Fruit fly (Drosophila melanogaster) whole organism, embryonic: ENCODE measurements around the gene Exn.

ENCODE experiments used
- ATbp ChIP-seq: fragments of 200-800 bp; sonication (Bioruptor generic); optimal IDR thresholded peaks from 2 replicates; lab custom pipeline; 2017; ENCODE audit warnings: missing biosample characterization, mild to moderate bottlenecking, missing genetic modification characterization, missing genetic modification reagents
- Atf6 ChIP-seq: fragments of 200-800 bp; sonication (Bioruptor generic); IDR thresholded peaks from 2 replicates; pipeline ENCODE4 v1.3.6; 2022; ENCODE audit warnings: missing biosample characterization, missing genetic modification characterization
- BtbVII ChIP-seq: fragments of 200-800 bp; sonication (Bioruptor generic); optimal IDR thresholded peaks from 3 replicates; lab custom pipeline; 2017; ENCODE audit warnings: missing biosample characterization, mild to moderate bottlenecking, missing genetic modification characterization
- CG12104 ChIP-seq: fragments of 200-800 bp; sonication (Bioruptor generic); optimal IDR thresholded peaks from 3 replicates; lab custom pipeline; 2016; ENCODE audit warnings: missing biosample characterization, missing genetic modification characterization
- CG12942 ChIP-seq: fragments of 200-800 bp; sonication (Bioruptor generic); optimal IDR thresholded peaks from 3 replicates; lab custom pipeline; 2016; ENCODE audit warnings: missing biosample characterization, missing genetic modification characterization
- CG17385 ChIP-seq: fragments of 200-800 bp; sonication (Bioruptor generic); optimal IDR thresholded peaks from 3 replicates; lab custom pipeline; 2018; ENCODE audit warnings: missing biosample characterization, mild to moderate bottlenecking, missing genetic modification characterization
- CG17612 ChIP-seq: fragments of 200-800 bp; sonication (Bioruptor generic); IDR thresholded peaks from 2 replicates; pipeline ENCODE4 v1.3.6; 2022; ENCODE audit warnings: missing biosample characterization, missing genetic modification characterization
- CG18619 ChIP-seq: fragments of 200-800 bp; sonication (Bioruptor generic); optimal IDR thresholded peaks from 3 replicates; lab custom pipeline; 2017; ENCODE audit warnings: missing biosample characterization, mild to moderate bottlenecking, missing genetic modification characterization
- CG2889 ChIP-seq: fragments of 200-800 bp; sonication (Bioruptor generic); IDR thresholded peaks from 3 replicates; pipeline ENCODE4 v1.3.6; 2022; ENCODE audit warnings: missing biosample characterization, missing genetic modification characterization
- CG32772 ChIP-seq: fragments of 200-800 bp; sonication (Bioruptor generic); IDR thresholded peaks from 2 replicates; pipeline ENCODE4 v1.3.6; 2022; ENCODE audit warnings: missing biosample characterization, missing genetic modification characterization
- CG33213 ChIP-seq: fragments of 200-800 bp; sonication (Bioruptor generic); optimal IDR thresholded peaks from 3 replicates; lab custom pipeline; 2016; ENCODE audit warnings: missing biosample characterization, missing genetic modification characterization
- CG33557 ChIP-seq: fragments of 200-800 bp; sonication (Bioruptor generic); optimal IDR thresholded peaks from 2 replicates; lab custom pipeline; 2019; ENCODE audit warnings: missing biosample characterization, mild to moderate bottlenecking, missing genetic modification characterization, moderate library complexity
- CG7372 ChIP-seq: fragments of 200-800 bp; sonication (Bioruptor generic); IDR thresholded peaks from 2 replicates; pipeline ENCODE4 v1.3.6; 2022; ENCODE audit warnings: missing biosample characterization, missing genetic modification characterization
- CHES-1-like ChIP-seq: fragments of 200-800 bp; sonication (Bioruptor generic); optimal IDR thresholded peaks from 2 replicates; lab custom pipeline; 2016; ENCODE audit warnings: missing biosample characterization, missing genetic modification characterization
- CkIIα-i1 ChIP-seq: fragments of 200-800 bp; sonication (Bioruptor generic); IDR thresholded peaks from 2 replicates; pipeline ENCODE4 v1.3.6; 2022; ENCODE audit warnings: missing biosample characterization, missing genetic modification characterization
- Dfd ChIP-seq, 2 experiments: fragments of >200 bp; optimal IDR thresholded peaks; 2 replicates each; lab custom pipeline; 2017; ENCODE audit warnings: missing biosample characterization in 2 of 2, missing genetic modification characterization in 2 of 2
- Gug ChIP-seq: fragments of 200-800 bp; sonication (Bioruptor generic); IDR thresholded peaks from 4 replicates; pipeline ENCODE4 v1.3.6; 2022; ENCODE audit warnings: missing biosample characterization, missing genetic modification characterization
- Myb ChIP-seq: fragments of 200-800 bp; sonication (Bioruptor generic); optimal IDR thresholded peaks from 2 replicates; lab custom pipeline; 2016; ENCODE audit warnings: missing biosample characterization, missing genetic modification characterization
- Neu2 ChIP-seq: fragments of 200-800 bp; sonication (Bioruptor generic); optimal IDR thresholded peaks from 3 replicates; lab custom pipeline; 2016; ENCODE audit warnings: missing biosample characterization, missing genetic modification characterization, borderline replicate concordance
- Sin3A ChIP-seq: fragments of >200 bp; optimal IDR thresholded peaks from 2 replicates; lab custom pipeline; 2018
- Sox100B ChIP-seq: fragments of 200-800 bp; sonication (Bioruptor generic); optimal IDR thresholded peaks from 3 replicates; lab custom pipeline; 2018; ENCODE audit warnings: missing biosample characterization, mild to moderate bottlenecking, missing genetic modification characterization
- Sry-δ ChIP-seq: fragments of 200-800 bp; sonication (Bioruptor generic); optimal IDR thresholded peaks from 2 replicates; lab custom pipeline; 2016; ENCODE audit warnings: missing biosample characterization, missing genetic modification characterization
- Trl ChIP-seq, 3 experiments: fragments of >200 bp in 2 of 3; fragments of 200-800 bp in 1 of 3; sonication (Bioruptor generic) in 1 of 3; optimal IDR thresholded peaks; 2 replicates in 1 of 3; 3 replicates in 2 of 3; lab custom pipeline; 2016 to 2017; ENCODE audit warnings: missing biosample characterization in 1 of 3, missing genetic modification characterization in 1 of 3
- YL-1 ChIP-seq: fragments of 200-800 bp; sonication (Bioruptor generic); optimal IDR thresholded peaks from 3 replicates; lab custom pipeline; 2017; ENCODE audit warnings: missing biosample characterization, mild to moderate bottlenecking, missing genetic modification characterization
- ap ChIP-seq: fragments of 200-800 bp; sonication (Bioruptor generic); IDR thresholded peaks from 2 replicates; pipeline ENCODE4 v1.3.6; 2022; ENCODE audit warnings: missing biosample characterization, missing genetic modification characterization
- ara ChIP-seq: fragments of 200-800 bp; sonication (Bioruptor generic); IDR thresholded peaks from 2 replicates; pipeline ENCODE4 v1.3.6; 2022; ENCODE audit warnings: missing biosample characterization, missing genetic modification characterization
- bab2 ChIP-seq: fragments of 200-800 bp; sonication (Bioruptor generic); optimal IDR thresholded peaks from 2 replicates; lab custom pipeline; 2016; ENCODE audit warnings: missing biosample characterization, missing genetic modification characterization
- bigmax ChIP-seq: fragments of 200-800 bp; sonication (Bioruptor generic); optimal IDR thresholded peaks from 2 replicates; lab custom pipeline; 2018; ENCODE audit warnings: missing biosample characterization, mild to moderate bottlenecking, missing genetic modification characterization
- btn ChIP-seq: fragments of 200-800 bp; sonication (Bioruptor generic); optimal IDR thresholded peaks from 2 replicates; lab custom pipeline; 2016; ENCODE audit warnings: missing biosample characterization, missing genetic modification characterization
- ci ChIP-seq: fragments of 200-800 bp; sonication (Bioruptor generic); IDR thresholded peaks from 3 replicates; pipeline ENCODE4 v1.3.6; 2022; ENCODE audit warnings: missing biosample characterization, missing genetic modification characterization
- da ChIP-seq: fragments of 200-800 bp; sonication (Bioruptor generic); optimal IDR thresholded peaks from 2 replicates; lab custom pipeline; 2016; ENCODE audit warnings: missing biosample characterization, missing genetic modification characterization
- dmrt11E ChIP-seq: fragments of 200-800 bp; sonication (Bioruptor generic); optimal IDR thresholded peaks from 3 replicates; lab custom pipeline; 2018; ENCODE audit warnings: missing biosample characterization, mild to moderate bottlenecking, missing genetic modification characterization, moderate library complexity
- eyg ChIP-seq: fragments of 200-800 bp; sonication (Bioruptor generic); optimal IDR thresholded peaks from 3 replicates; lab custom pipeline; 2016; ENCODE audit warnings: missing biosample characterization, missing genetic modification characterization
- fru ChIP-seq: fragments of >200 bp; optimal IDR thresholded peaks from 2 replicates; lab custom pipeline; 2017
- hkb ChIP-seq, 2 experiments: fragments of 200-800 bp in 1 of 2; fragments of >200 bp in 1 of 2; sonication (Bioruptor generic) in 1 of 2; IDR thresholded peaks in 1 of 2; optimal IDR thresholded peaks in 1 of 2; 2 replicates each; pipeline versions ENCODE4 v1.3.6 to Lab custom; 2017 to 2022; ENCODE audit warnings: missing biosample characterization in 1 of 2, missing genetic modification characterization in 1 of 2
- knrl ChIP-seq: fragments of 200-800 bp; sonication (Bioruptor generic); IDR thresholded peaks from 3 replicates; pipeline ENCODE4 v1.3.6; 2022; ENCODE audit warnings: missing biosample characterization, missing genetic modification characterization; ENCODE audit not compliant: partially characterized antibody
- odd ChIP-seq: fragments of 200-800 bp; sonication (Bioruptor generic); optimal IDR thresholded peaks from 2 replicates; lab custom pipeline; 2017; ENCODE audit warnings: missing biosample characterization, mild to moderate bottlenecking, missing genetic modification characterization
- pzg ChIP-seq: fragments of 200-800 bp; sonication (Bioruptor generic); optimal IDR thresholded peaks from 3 replicates; lab custom pipeline; 2018; ENCODE audit warnings: missing biosample characterization, mild to moderate bottlenecking, missing genetic modification characterization, moderate library complexity
- ro ChIP-seq: fragments of 200-800 bp; sonication (Bioruptor generic); IDR thresholded peaks from 2 replicates; pipeline ENCODE4 v1.3.6; 2022; ENCODE audit warnings: missing biosample characterization, missing genetic modification characterization
- row ChIP-seq: fragments of 200-800 bp; sonication (Bioruptor generic); IDR thresholded peaks from 3 replicates; pipeline ENCODE4 v1.3.6; 2022; ENCODE audit warnings: missing biosample characterization, missing genetic modification characterization
- shn ChIP-seq: fragments of 200-800 bp; sonication (Bioruptor generic); optimal IDR thresholded peaks from 3 replicates; lab custom pipeline; 2016; ENCODE audit warnings: missing biosample characterization, missing genetic modification characterization
- sim ChIP-seq: fragments of 200-800 bp; sonication (Bioruptor generic); IDR thresholded peaks from 2 replicates; pipeline ENCODE4 v1.3.6; 2022; ENCODE audit warnings: missing biosample characterization, missing genetic modification characterization
- slou ChIP-seq: fragments of 200-800 bp; sonication (Bioruptor generic); optimal IDR thresholded peaks from 3 replicates; lab custom pipeline; 2016; ENCODE audit warnings: missing biosample characterization, missing genetic modification characterization
- so ChIP-seq: fragments of 200-800 bp; sonication (Bioruptor generic); IDR thresholded peaks from 3 replicates; pipeline ENCODE4 v1.3.6; 2022; ENCODE audit warnings: missing biosample characterization, missing genetic modification characterization
- sob ChIP-seq: fragments of 200-800 bp; sonication (Bioruptor generic); IDR thresholded peaks from 2 replicates; pipeline ENCODE4 v1.3.6; 2022; ENCODE audit warnings: missing biosample characterization, missing genetic modification characterization
- sr ChIP-seq: fragments of 200-800 bp; sonication (Bioruptor generic); IDR thresholded peaks from 3 replicates; pipeline ENCODE4 v1.3.6; 2022; ENCODE audit warnings: missing biosample characterization, missing genetic modification characterization
- tap ChIP-seq: fragments of 200-800 bp; optimal IDR thresholded peaks from 3 replicates; lab custom pipeline; 2019; ENCODE audit warnings: missing biosample characterization, mild to moderate bottlenecking, missing genetic modification characterization, moderate library complexity
- wor ChIP-seq: fragments of 200-800 bp; sonication (Bioruptor generic); IDR thresholded peaks from 2 replicates; pipeline ENCODE4 v1.3.6; 2022; ENCODE audit warnings: missing biosample characterization, missing genetic modification characterization
- zf30C ChIP-seq: fragments of 200-800 bp; sonication (Bioruptor generic); optimal IDR thresholded peaks from 3 replicates; lab custom pipeline; 2018; ENCODE audit warnings: missing biosample characterization, mild to moderate bottlenecking, missing genetic modification characterization
- zfh1 ChIP-seq: fragments of 200-800 bp; sonication (Bioruptor generic); IDR thresholded peaks from 3 replicates; pipeline ENCODE4 v1.3.6; 2022; ENCODE audit warnings: missing biosample characterization, missing genetic modification characterization

Gene Exn

dm6 chr3L:17012017-17012719 lies 42.4 kb downstream of the Exn start, which contains the start of gene CG3764 (continued):
- TF ChIP-seq Trl (optimal IDR thresholded peaks at IDR 0.05; lab: Kevin White, UChicago) (peak; percentile 79 to 95), Trl (GFP tag; optimal IDR thresholded peaks at IDR 0.05; lab: Kevin White, UChicago) (peak; percentile 79), CG18619 (peak; percentile 77), ro (no peak), Sox100B (no peak), hkb (optimal IDR thresholded peaks at IDR 0.05; lab: Kevin White, UChicago) (no peak), hkb (GFP tag; IDR thresholded peaks at IDR 0.05; lab: Robert Waterston, UW) (peak; percentile 70), sr (GFP tag; lab: Robert Waterston, UW) (peak; percentile 65; the same call in 1 of the 3 replicates), dmrt11E (peak; percentile 44), CG33213 (GFP tag; lab: Kevin White, UChicago) (peak; percentile 92), CG12942 (GFP tag; lab: Kevin White, UChicago) (peak; percentile 71), ara (GFP tag; lab: Robert Waterston, UW) (peak; percentile 73), CG12104 (peak; percentile 74), bigmax (GFP tag; lab: Kevin White, UChicago) (peak; percentile 70), Gug (GFP tag; lab: Robert Waterston, UW) (0 out of 4 replicates have a peak, but pooled peaks have one; percentile 10), Atf6 (0 out of 2 replicates have a peak, but pooled peaks have one; percentile 53), bab2 (GFP tag; lab: Kevin White, UChicago) (peak; percentile 66), sob (GFP tag; lab: Robert Waterston, UW) (peak; percentile 79), BtbVII (GFP tag; lab: Kevin White, UChicago) (peak; percentile 81), slou (GFP tag; lab: Kevin White, UChicago) (no peak), shn (GFP tag; lab: Kevin White, UChicago) (peak; percentile 60), zfh1 (GFP tag; lab: Robert Waterston, UW) (peak; percentile 66), Dfd (GFP tag; optimal IDR thresholded peaks at IDR 0.05; lab: Kevin White, UChicago) (no peak), da (GFP tag; lab: Kevin White, UChicago) (peak; percentile 72), Sin3A (peak; percentile 43), CG33557 (peak; percentile 82), zf30C (GFP tag; lab: Kevin White, UChicago) (no peak), YL-1 (GFP tag; lab: Kevin White, UChicago) (peak; percentile 96), sim (GFP tag; lab: Robert Waterston, UW) (no peak), CG17612 (0 out of 2 replicates have a peak, but pooled peaks have one; percentile 17), CG7372 (peak; percentile 31; the same call in 1 of the 2 replicates), CHES-1-like (GFP tag; lab: Kevin White, UChicago) (peak; percentile 92), CG32772 (no peak), btn (GFP tag; lab: Kevin White, UChicago) (peak; percentile 77), CkIIα-i1 (GFP tag; lab: Robert Waterston, UW) (no peak), CG2889 (GFP tag; lab: Robert Waterston, UW) (no peak), eyg (GFP tag; lab: Kevin White, UChicago) (peak; percentile 80), ATbp (GFP tag; lab: Kevin White, UChicago) (peak; percentile 91), Neu2 (GFP tag; lab: Kevin White, UChicago) (no peak), Sry-δ (GFP tag; lab: Kevin White, UChicago) (peak; percentile 64), knrl (GFP tag; lab: Robert Waterston, UW) (peak; percentile 31; the same call in 1 of the 3 replicates), ap (GFP tag; lab: Robert Waterston, UW) (no peak), odd (GFP tag; lab: Kevin White, UChicago) (peak; percentile 89), ci (GFP tag; lab: Robert Waterston, UW) (peak; percentile 93), pzg (GFP tag; lab: Kevin White, UChicago) (peak; percentile 97), Myb (GFP tag; lab: Kevin White, UChicago) (peak; percentile 100), wor (GFP tag; lab: Robert Waterston, UW) (no peak), CG17385 (GFP tag; lab: Kevin White, UChicago) (peak; percentile 80), tap (tag; lab: Kevin White, UChicago) (peak; percentile 76), row (GFP tag; lab: Robert Waterston, UW) (no peak; the same call in 2 of the 3 replicates), fru (no peak), so (GFP tag; lab: Robert Waterston, UW) (peak; percentile 44; the same call in 2 of the 3 replicates)
